Fruit fly (Drosophila melanogaster): Measurements from ENCODE around the gene Spn75F.

- TF ChIP-seq pad (GFP tag; optimal IDR thresholded peaks at IDR 0.05) (no peak), CG5204 (GFP tag; optimal IDR thresholded peaks at IDR 0.05) (no peak), CG12768 (GFP tag; optimal IDR thresholded peaks at IDR 0.05) (no peak), tj (GFP tag; optimal IDR thresholded peaks at IDR 0.05) (no peak), ovo (GFP tag; optimal IDR thresholded peaks at IDR 0.05) (no peak)
Measured at dm6 chr3L:19138925-19139503, 9.5 kb upstream of the Spn75F start, which contains the start of gene CG14082.
